Worm (Caenorhabditis elegans) whole organism, mixed stage, embryonic: ENCODE measurements around the gene ubc-23.

Source experiments
- elt-1 ChIP-seq: sonication (generic microtip); optimal IDR thresholded peaks from 2 replicates; lab custom pipeline; 2017; ENCODE audit warnings: missing genetic modification characterization, mild to moderate bottlenecking, missing compliant biosample characterization, antibody characterized with exemption, moderate library complexity, borderline replicate concordance; ENCODE audit not compliant: insufficient read depth
- elt-3 ChIP-seq: fragments of 150-350 bp; optimal IDR thresholded peaks from 2 replicates; lab custom pipeline; 2014; ENCODE audit warnings: missing biosample characterization, missing genetic modification characterization
- hlh-1 ChIP-seq: fragments of 150-350 bp; optimal IDR thresholded peaks from 2 replicates; lab custom pipeline; 2014; ENCODE audit warnings: missing biosample characterization, missing genetic modification reagents, missing genetic modification characterization
- lsy-2 ChIP-seq: fragments of 150-350 bp; optimal IDR thresholded peaks from 2 replicates; lab custom pipeline; 2014; ENCODE audit warnings: missing biosample characterization, missing genetic modification characterization
- nhr-12 ChIP-seq: fragments of 150-350 bp; optimal IDR thresholded peaks from 2 replicates; lab custom pipeline; 2014; ENCODE audit warnings: missing biosample characterization, missing genetic modification characterization
- nhr-76 ChIP-seq: sonication (generic microtip); optimal IDR thresholded peaks from 2 replicates; lab custom pipeline; 2017; ENCODE audit warnings: missing biosample characterization, missing genetic modification characterization
- snpc-4 ChIP-seq: fragments of 150-350 bp; optimal IDR thresholded peaks from 2 replicates; lab custom pipeline; 2014; ENCODE audit warnings: missing biosample characterization, missing genetic modification characterization
- unc-39 ChIP-seq: fragments of 150-350 bp; optimal IDR thresholded peaks from 2 replicates; lab custom pipeline; 2014; ENCODE audit warnings: missing biosample characterization, missing genetic modification characterization
- ztf-11 ChIP-seq: fragments of 150-350 bp; optimal IDR thresholded peaks from 2 replicates; lab custom pipeline; 2014; ENCODE audit warnings: missing biosample characterization, missing genetic modification characterization

- TF ChIP-seq nhr-76 (no peak), ztf-11 (tag; lab: Kevin White, UChicago) (no peak), elt-3 (tag; lab: Kevin White, UChicago) (no peak), hlh-1 (peak; percentile 50), snpc-4 (tag; lab: Kevin White, UChicago) (no peak), unc-39 (tag; lab: Kevin White, UChicago) (no peak), elt-1 (tag; lab: Kevin White, UChicago) (no peak), lsy-2 (tag; lab: Kevin White, UChicago) (peak; percentile 26), nhr-12 (tag; lab: Kevin White, UChicago) (no peak)
These were observed 33.2 kb upstream of the ubc-23 start, which contains the start of gene R04E5.9 for ce11 chrX:8810908-8811307.
